In the genomic region with DNA sequence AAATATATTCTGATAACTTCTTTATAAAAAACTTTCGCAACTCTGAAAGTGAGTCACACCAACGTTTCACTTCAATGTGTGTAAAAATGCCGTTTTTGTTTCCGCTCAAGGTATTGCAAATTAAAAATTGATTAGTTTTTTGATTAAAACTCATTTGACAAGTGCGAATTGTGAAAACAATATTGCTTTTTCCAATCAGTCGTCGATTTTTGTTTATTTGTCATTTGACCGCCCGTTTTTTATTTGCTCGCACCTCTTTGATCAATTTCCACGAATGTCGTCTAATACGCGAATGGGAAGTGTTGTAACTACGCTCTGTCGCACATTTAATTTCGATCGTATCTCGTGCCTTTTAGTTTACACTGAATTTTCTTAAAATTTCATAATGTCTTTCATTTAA, we compare ENCODE assay signal across 4 worm cellular contexts.
TF ChIP-seq lines count a peak whose summit lies in the region.

Gene mvb-12, plus strand, starts transcription at position 375 of the 400 bp plus-strand sequence.

TF ChIP-seq in whole organism, L1 larva, 84 proteins besides CTCF, POLR2A, EP300 and RAD21 (continued from another document):
- TF ChIP-seq swsn-7 (tag; optimal IDR thresholded peaks at IDR 0.05; lab: Kevin White, UChicago) (peak; percentile 13), dpl-1 (GFP tag; optimal IDR thresholded peaks at IDR 0.05; lab: Kevin White, UChicago) (peak in 2 of 3 experiments; percentile 15 to 43), snpc-4 (tag; optimal IDR thresholded peaks at IDR 0.05; lab: Kevin White, UChicago) (no peak), efl-1 (optimal IDR thresholded peaks at IDR 0.05; lab: Kevin White, UChicago) (peak; percentile 2 to 5), efl-1 (GFP tag; optimal IDR thresholded peaks at IDR 0.05 in 1 of 2; lab: Kevin White, UChicago) (peak; percentile 31 to 75), snu-23 (GFP tag; optimal IDR thresholded peaks at IDR 0.05; lab: Kevin White, UChicago) (peak; percentile 29), ceh-8 (GFP tag; optimal IDR thresholded peaks at IDR 0.05; lab: Kevin White, UChicago) (no peak), mep-1 (tag; optimal IDR thresholded peaks at IDR 0.05; lab: Kevin White, UChicago) (peak; percentile 31), lin-15B (tag; optimal IDR thresholded peaks at IDR 0.05; lab: Kevin White, UChicago) (peak; percentile 5), blmp-1 (tag; optimal IDR thresholded peaks at IDR 0.05; lab: Kevin White, UChicago) (peak; percentile 5)

TF ChIP-seq in whole organism, L2 larva, 48 proteins besides CTCF, POLR2A, EP300 and RAD21 (continued from another document):
- TF ChIP-seq sem-4 (tag; optimal IDR thresholded peaks at IDR 0.05; lab: Kevin White, UChicago) (no peak), unc-62 (GFP tag; optimal IDR thresholded peaks at IDR 0.05; lab: Kevin White, UChicago) (no peak), fos-1 (tag; optimal IDR thresholded peaks at IDR 0.05; lab: Kevin White, UChicago) (peak; percentile 37), lin-39 (tag; optimal IDR thresholded peaks at IDR 0.05; lab: Kevin White, UChicago) (no peak), blmp-1 (tag; optimal IDR thresholded peaks at IDR 0.05; lab: Kevin White, UChicago; ENCODE audit: insufficient read depth) (no peak), mbf-1 (tag; optimal IDR thresholded peaks at IDR 0.05; lab: Kevin White, UChicago) (no peak), unc-39 (tag; optimal IDR thresholded peaks at IDR 0.05; lab: Kevin White, UChicago) (no peak), C34F6.9 (tag; optimal IDR thresholded peaks at IDR 0.05; lab: Kevin White, UChicago) (peak; percentile 43), crh-2 (tag; optimal IDR thresholded peaks at IDR 0.05; lab: Kevin White, UChicago) (peak; percentile 21), dmd-4 (tag; optimal IDR thresholded peaks at IDR 0.05; lab: Kevin White, UChicago) (no peak), ztf-1 (GFP tag; conservative IDR thresholded peaks at IDR 0.05; lab: Robert Waterston, UW) (no peak), nhr-12 (tag; optimal IDR thresholded peaks at IDR 0.05; lab: Kevin White, UChicago) (no peak), nhr-77 (tag; optimal IDR thresholded peaks at IDR 0.05; lab: Kevin White, UChicago) (no peak), skn-1 (tag; optimal IDR thresholded peaks at IDR 0.05; lab: Kevin White, UChicago) (no peak), nhr-11 (tag; optimal IDR thresholded peaks at IDR 0.05; lab: Kevin White, UChicago) (no peak), lsy-2 (tag; optimal IDR thresholded peaks at IDR 0.05; lab: Kevin White, UChicago) (peak in 1 of 2 experiments; percentile 54), sma-9 (GFP tag; optimal IDR thresholded peaks at IDR 0.05; lab: Kevin White, UChicago) (no peak), sma-9 (tag; optimal IDR thresholded peaks at IDR 0.05; lab: Kevin White, UChicago) (no peak), elt-3 (tag; optimal IDR thresholded peaks at IDR 0.05; lab: Kevin White, UChicago) (no peak), egl-27 (tag; optimal IDR thresholded peaks at IDR 0.05; lab: Kevin White, UChicago) (no peak)

TF ChIP-seq in whole organism, L3 larva, 47 proteins besides CTCF, POLR2A, EP300 and RAD21 (continued from another document):
- TF ChIP-seq tbx-2 (tag; optimal IDR thresholded peaks at IDR 0.05; lab: Kevin White, UChicago), result no peak
- no peak for TF ChIP-seq sea-2 (GFP tag; optimal IDR thresholded peaks at IDR 0.05; lab: Kevin White, UChicago)
- TF ChIP-seq lin-15B (tag; optimal IDR thresholded peaks at IDR 0.05; lab: Kevin White, UChicago), result peak; percentile 43
- no peak for TF ChIP-seq egl-27 (tag; optimal IDR thresholded peaks at IDR 0.05; lab: Kevin White, UChicago)
- no peak for TF ChIP-seq fos-1 (tag; optimal IDR thresholded peaks at IDR 0.05; lab: Kevin White, UChicago)
- TF ChIP-seq fkh-2 (tag; optimal IDR thresholded peaks at IDR 0.05; lab: Kevin White, UChicago), result no peak
- no peak for TF ChIP-seq skn-1 (tag; optimal IDR thresholded peaks at IDR 0.05; lab: Kevin White, UChicago)
- peak; percentile 38 for TF ChIP-seq snpc-4 (tag; optimal IDR thresholded peaks at IDR 0.05; lab: Kevin White, UChicago)
TF ChIP-seq in whole organism, L3 larva: peak in this region for 7.

TF ChIP-seq in whole organism, L4 larva, 104 proteins besides CTCF, POLR2A, EP300 and RAD21 (continued from another document):
- no peak for TF ChIP-seq php-3 (GFP tag; IDR thresholded peaks at IDR 0.05; lab: Robert Waterston, UW)
- TF ChIP-seq mes-2 (tag; optimal IDR thresholded peaks at IDR 0.05; lab: Kevin White, UChicago; ENCODE audit: poor library complexity, severe bottlenecking), result peak; percentile 30
- TF ChIP-seq lsy-2 (tag; optimal IDR thresholded peaks at IDR 0.05; lab: Kevin White, UChicago), result peak in 1 of 2 experiments; percentile 49
- TF ChIP-seq cey-2 (tag; optimal IDR thresholded peaks at IDR 0.05; lab: Kevin White, UChicago; ENCODE audit: borderline replicate concordance, insufficient read depth), result no peak
- peak; percentile 39 for TF ChIP-seq lin-38 (GFP tag; IDR thresholded peaks at IDR 0.05; lab: Robert Waterston, UW)
- no peak for TF ChIP-seq fos-1 (tag; optimal IDR thresholded peaks at IDR 0.05; lab: Kevin White, UChicago)
- TF ChIP-seq aha-1 (tag; lab: Kevin White, UChicago), result peak; percentile 61
- TF ChIP-seq attf-4 (tag; optimal IDR thresholded peaks at IDR 0.05; lab: Kevin White, UChicago), result no peak
- no peak for TF ChIP-seq ctbp-1 (GFP tag; IDR thresholded peaks at IDR 0.05; lab: Robert Waterston, UW)
- no peak for TF ChIP-seq nhr-11 (tag; optimal IDR thresholded peaks at IDR 0.05; lab: Kevin White, UChicago)
- peak; percentile 4 for TF ChIP-seq pqm-1 (tag; optimal IDR thresholded peaks at IDR 0.05; lab: Kevin White, UChicago)
- no peak for TF ChIP-seq ama-1 (optimal IDR thresholded peaks at IDR 0.05; lab: Kevin White, UChicago)
- no peak for TF ChIP-seq ces-1 (GFP tag; optimal IDR thresholded peaks at IDR 0.05; lab: Kevin White, UChicago)
- no peak for TF ChIP-seq snpc-4 (tag; optimal IDR thresholded peaks at IDR 0.05; lab: Kevin White, UChicago)
- TF ChIP-seq hlh-30 (tag; optimal IDR thresholded peaks at IDR 0.05; lab: Kevin White, UChicago; ENCODE audit: insufficient read depth), result peak; percentile 68
- peak in 1 of 2 experiments; percentile 30 for TF ChIP-seq mdl-1 (tag; optimal IDR thresholded peaks at IDR 0.05; lab: Kevin White, UChicago)
- TF ChIP-seq dpl-1 (GFP tag; optimal IDR thresholded peaks at IDR 0.05; lab: Kevin White, UChicago), result peak; percentile 4
- no peak for TF ChIP-seq pha-4 (GFP tag; IDR thresholded peaks at IDR 0.05; lab: Robert Waterston, UW)
- no peak for TF ChIP-seq pha-4 (tag; optimal IDR thresholded peaks at IDR 0.05; lab: Kevin White, UChicago)
- no peak for TF ChIP-seq zfp-3 (GFP tag; conservative IDR thresholded peaks at IDR 0.05; lab: Robert Waterston, UW)
- TF ChIP-seq daf-19 (GFP tag; conservative IDR thresholded peaks at IDR 0.05; lab: Robert Waterston, UW), result no peak
- TF ChIP-seq ceh-62 (tag; optimal IDR thresholded peaks at IDR 0.05; lab: Kevin White, UChicago), result no peak
- no peak for TF ChIP-seq zip-2 (tag; optimal IDR thresholded peaks at IDR 0.05; lab: Kevin White, UChicago)
- TF ChIP-seq spr-1 (tag; optimal IDR thresholded peaks at IDR 0.05; lab: Kevin White, UChicago), result no peak
- TF ChIP-seq set-16 (GFP tag; IDR thresholded peaks at IDR 0.05; lab: Robert Waterston, UW), result no peak
- TF ChIP-seq hlh-11 (tag; optimal IDR thresholded peaks at IDR 0.05; lab: Kevin White, UChicago), result peak; percentile 27
